Fruit fly (Drosophila melanogaster): Measurements from ENCODE around the gene Ddrgk1.

- no peak for TF ChIP-seq CG4318 (GFP tag; optimal IDR thresholded peaks at IDR 0.05)
- TF ChIP-seq Smox (GFP tag; optimal IDR thresholded peaks at IDR 0.05), result no peak
- TF ChIP-seq vri (GFP tag; optimal IDR thresholded peaks at IDR 0.05), result no peak
- TF ChIP-seq CG11294 (GFP tag; IDR thresholded peaks at IDR 0.05), result no peak
- no peak for TF ChIP-seq CG6276 (GFP tag; optimal IDR thresholded peaks at IDR 0.05)
- no peak for TF ChIP-seq eg (GFP tag; IDR thresholded peaks at IDR 0.05)
- TF ChIP-seq CG34406 (GFP tag; optimal IDR thresholded peaks at IDR 0.05), result no peak
Measured at dm6 chr3R:21218733-21219165, 3.9 kb downstream of the Ddrgk1 start, which contains the start of the genes Smyd5 and Oga.

Measured in whole organism, prepupa.